Fruit fly (Drosophila melanogaster): ENCODE data around the gene CG34277.

The CG34277 gene

dm6 chr3R:5323741-5324538 is 45.4 kb upstream of the CG34277 start (continued):
- TF ChIP-seq bcd (GFP tag; optimal IDR thresholded peaks at IDR 0.05) (no peak), zen (tag; optimal IDR thresholded peaks at IDR 0.05) (no peak), onecut (GFP tag; IDR thresholded peaks at IDR 0.05) (peak; percentile 33; the same call in 1 of the 2 replicates), H2.0 (GFP tag; IDR thresholded peaks at IDR 0.05) (no peak), CG4854 (GFP tag; optimal IDR thresholded peaks at IDR 0.05) (no peak), maf-S (GFP tag; optimal IDR thresholded peaks at IDR 0.05) (no peak), CG9727 (GFP tag; optimal IDR thresholded peaks at IDR 0.05) (no peak), ems (GFP tag; optimal IDR thresholded peaks at IDR 0.05) (no peak), usp (GFP tag; optimal IDR thresholded peaks at IDR 0.05) (no peak), mirr (GFP tag; optimal IDR thresholded peaks at IDR 0.05) (peak; percentile 61), CG12299 (tag; optimal IDR thresholded peaks at IDR 0.05) (no peak), CG18011 (GFP tag; optimal IDR thresholded peaks at IDR 0.05) (no peak), CG30431 (GFP tag; optimal IDR thresholded peaks at IDR 0.05) (no peak), zen2 (GFP tag; IDR thresholded peaks at IDR 0.05; ENCODE audit: partially characterized antibody) (no peak), slbo (GFP tag; IDR thresholded peaks at IDR 0.05) (no peak), Elba2 (GFP tag; optimal IDR thresholded peaks at IDR 0.05) (no peak), ac (GFP tag; optimal IDR thresholded peaks at IDR 0.05) (no peak), Stat92E (GFP tag; optimal IDR thresholded peaks at IDR 0.05) (no peak), pnt (GFP tag; optimal IDR thresholded peaks at IDR 0.05) (no peak), gce (GFP tag; IDR thresholded peaks at IDR 0.05) (no peak), CG4617 (GFP tag; optimal IDR thresholded peaks at IDR 0.05; ENCODE audit: borderline replicate concordance) (no peak), CG11085 (GFP tag; IDR thresholded peaks at IDR 0.05) (no peak), CG4730 (GFP tag; IDR thresholded peaks at IDR 0.05) (no peak), CG15269 (tag; optimal IDR thresholded peaks at IDR 0.05) (peak; percentile 5), CG15479 (GFP tag; optimal IDR thresholded peaks at IDR 0.05) (no peak), Six4 (GFP tag; optimal IDR thresholded peaks at IDR 0.05) (no peak), nau (GFP tag; optimal IDR thresholded peaks at IDR 0.05) (no peak), eve (GFP tag; optimal IDR thresholded peaks at IDR 0.05) (peak in 1 of 2 experiments; percentile 39), scrt (GFP tag; optimal IDR thresholded peaks at IDR 0.05) (no peak), CG17612 (GFP tag; IDR thresholded peaks at IDR 0.05) (no peak), Dek (tag; optimal IDR thresholded peaks at IDR 0.05) (no peak), so (GFP tag; IDR thresholded peaks at IDR 0.05) (peak; percentile 57; the same call in 1 of the 3 replicates), tap (tag; optimal IDR thresholded peaks at IDR 0.05) (no peak), trh (GFP tag; optimal IDR thresholded peaks at IDR 0.05) (no peak), CG11696 (GFP tag; IDR thresholded peaks at IDR 0.05) (no peak), CG17359 (tag; optimal IDR thresholded peaks at IDR 0.05) (no peak), CG4707 (GFP tag; optimal IDR thresholded peaks at IDR 0.05) (no peak), E2f1 (GFP tag; IDR thresholded peaks at IDR 0.05) (no peak), CG12744 (GFP tag; optimal IDR thresholded peaks at IDR 0.05) (no peak), crol (GFP tag; IDR thresholded peaks at IDR 0.05) (no peak), ro (GFP tag; IDR thresholded peaks at IDR 0.05) (no peak), CG2678 (tag; optimal IDR thresholded peaks at IDR 0.05) (peak; percentile 5), HHEX (GFP tag; optimal IDR thresholded peaks at IDR 0.05) (no peak), Chrac-16 (GFP tag; optimal IDR thresholded peaks at IDR 0.05) (no peak), CkIIα-i1 (GFP tag; IDR thresholded peaks at IDR 0.05) (no peak), Mrtf (GFP tag; IDR thresholded peaks at IDR 0.05) (no peak), CG14441 (GFP tag; IDR thresholded peaks at IDR 0.05) (no peak), CG6683 (GFP tag; optimal IDR thresholded peaks at IDR 0.05) (no peak), repo (GFP tag; optimal IDR thresholded peaks at IDR 0.05) (no peak), CG11398 (GFP tag; optimal IDR thresholded peaks at IDR 0.05) (no peak)
